Worm (Caenorhabditis elegans) whole organism, early embryonic: ENCODE data around the gene M01H9.5.

Experiments
- F13C5.2 ChIP-seq: sonication (generic microtip); optimal IDR thresholded peaks from 2 replicates; lab custom pipeline; 2017; ENCODE audit warnings: mild to moderate bottlenecking, missing genetic modification characterization, inconsistent platforms, missing compliant biosample characterization
- aly-1 ChIP-seq: sonication (generic microtip); optimal IDR thresholded peaks from 2 replicates; lab custom pipeline; 2016; ENCODE audit warnings: missing genetic modification characterization, missing compliant biosample characterization
- ama-1 ChIP-seq: fragments of 150-350 bp; optimal IDR thresholded peaks from 2 replicates; lab custom pipeline; 2014
- ceh-36 ChIP-seq: sonication (generic microtip); optimal IDR thresholded peaks from 2 replicates; lab custom pipeline; 2016; ENCODE audit warnings: missing genetic modification characterization, inconsistent platforms, missing compliant biosample characterization
- ets-7 ChIP-seq: sonication (generic microtip); optimal IDR thresholded peaks from 2 replicates; lab custom pipeline; 2016; ENCODE audit warnings: missing genotype, missing genetic modification characterization, missing compliant biosample characterization
- flt-1 ChIP-seq: fragments of 200-800 bp; sonication (Bioruptor generic); IDR thresholded peaks from 2 replicates; pipeline ENCODE4 v1.3.6; 2022; ENCODE audit warnings: missing genetic modification characterization, missing compliant biosample characterization
- hmbx-1 ChIP-seq: sonication (generic microtip); optimal IDR thresholded peaks from 2 replicates; lab custom pipeline; 2016; ENCODE audit warnings: mild to moderate bottlenecking, missing genetic modification characterization, missing compliant biosample characterization
- hmg-4 ChIP-seq: fragments of 200-800 bp; sonication (Bioruptor generic); optimal IDR thresholded peaks from 2 replicates; lab custom pipeline; 2018; ENCODE audit warnings: mild to moderate bottlenecking, missing genetic modification characterization, missing compliant biosample characterization
- hnd-1 ChIP-seq: sonication (generic microtip); optimal IDR thresholded peaks from 2 replicates; lab custom pipeline; 2016; ENCODE audit warnings: missing genetic modification characterization, missing compliant biosample characterization
- pes-1 ChIP-seq: fragments of 200-800 bp; sonication (Bioruptor generic); IDR thresholded peaks from 2 replicates; pipeline ENCODE4 v1.3.6; 2022; ENCODE audit warnings: missing genetic modification reagents, missing genetic modification characterization, missing compliant biosample characterization
- scrt-1 ChIP-seq: fragments of 200-800 bp; sonication (Bioruptor generic); IDR thresholded peaks from 2 replicates; pipeline ENCODE4 v1.3.6; 2022; ENCODE audit warnings: missing genetic modification characterization, missing compliant biosample characterization
- tbx-11 ChIP-seq: fragments of 200-800 bp; sonication (Bioruptor generic); IDR thresholded peaks from 2 replicates; pipeline ENCODE4 v1.3.6; 2022; ENCODE audit warnings: missing genetic modification characterization, missing compliant biosample characterization
- tbx-37 ChIP-seq: fragments of 200-800 bp; sonication (Bioruptor generic); conservative IDR thresholded peaks from 2 replicates; pipeline ENCODE4 v1.3.6; 2022; ENCODE audit warnings: missing genetic modification reagents, missing genetic modification characterization, missing compliant biosample characterization
- tra-4 ChIP-seq: sonication (generic microtip); optimal IDR thresholded peaks from 2 replicates; lab custom pipeline; 2017; ENCODE audit warnings: missing genetic modification characterization, missing compliant biosample characterization

- no peak for TF ChIP-seq F13C5.2 (tag; lab: Kevin White, UChicago)
- no peak for TF ChIP-seq flt-1 (GFP tag; lab: Robert Waterston, UW)
- no peak for TF ChIP-seq ama-1 (lab: Kevin White, UChicago)
- no peak for TF ChIP-seq tbx-37 (GFP tag; lab: Robert Waterston, UW)
- no peak for TF ChIP-seq tbx-11 (GFP tag; lab: Robert Waterston, UW)
- TF ChIP-seq aly-1 (tag; lab: Kevin White, UChicago): no peak
- no peak for TF ChIP-seq ets-7 (tag; lab: Kevin White, UChicago)
- no peak for TF ChIP-seq ceh-36 (tag; lab: Kevin White, UChicago)
- TF ChIP-seq tra-4 (tag; lab: Kevin White, UChicago): no peak
- TF ChIP-seq scrt-1 (GFP tag; lab: Robert Waterston, UW): no peak
- TF ChIP-seq hmbx-1 (tag; lab: Kevin White, UChicago): no peak
- no peak for TF ChIP-seq hnd-1
- TF ChIP-seq hmg-4 (GFP tag; lab: Kevin White, UChicago): no peak
- no peak for TF ChIP-seq pes-1
Measured at ce11 chrIV:4469055-4469454, 3.8 kb downstream of the M01H9.5 start.
